Fruit fly (Drosophila melanogaster) whole organism, embryonic: ENCODE data around the gene Jupiter.

ENCODE experiments used
- Abd-B ChIP-seq: fragments of 200-800 bp; sonication (Bioruptor generic); optimal IDR thresholded peaks from 2 replicates; lab custom pipeline; 2018; ENCODE audit warnings: missing biosample characterization, mild to moderate bottlenecking, missing genetic modification characterization, moderate library complexity
- Aef1 ChIP-seq: fragments of 200-800 bp; sonication (Bioruptor generic); IDR thresholded peaks from 3 replicates; pipeline ENCODE4 v1.3.6; 2022; ENCODE audit warnings: missing biosample characterization, missing genetic modification characterization
- C15 ChIP-seq: fragments of 200-800 bp; sonication (Bioruptor generic); IDR thresholded peaks from 3 replicates; pipeline ENCODE4 v1.3.6; 2022; ENCODE audit warnings: missing biosample characterization, missing genetic modification characterization
- CG10462 ChIP-seq: fragments of 200-800 bp; sonication (Bioruptor generic); optimal IDR thresholded peaks from 2 replicates; lab custom pipeline; 2016; ENCODE audit warnings: missing biosample characterization, missing genetic modification characterization
- CG10654 ChIP-seq: fragments of 200-800 bp; sonication (Bioruptor generic); optimal IDR thresholded peaks from 2 replicates; lab custom pipeline; 2016; ENCODE audit warnings: missing biosample characterization, missing genetic modification characterization
- CG11723 ChIP-seq: fragments of 200-800 bp; sonication (Bioruptor generic); optimal IDR thresholded peaks from 2 replicates; lab custom pipeline; 2017; ENCODE audit warnings: missing biosample characterization, mild to moderate bottlenecking, missing genetic modification characterization
- CG12104 ChIP-seq: fragments of 200-800 bp; sonication (Bioruptor generic); optimal IDR thresholded peaks from 3 replicates; lab custom pipeline; 2016; ENCODE audit warnings: missing biosample characterization, missing genetic modification characterization
- CG12155 ChIP-seq: fragments of 200-800 bp; sonication (Bioruptor generic); optimal IDR thresholded peaks from 3 replicates; lab custom pipeline; 2016; ENCODE audit warnings: missing biosample characterization, missing genetic modification characterization
- CG14710 ChIP-seq: fragments of 200-800 bp; sonication (Bioruptor generic); optimal IDR thresholded peaks from 3 replicates; lab custom pipeline; 2019; ENCODE audit warnings: missing biosample characterization, mild to moderate bottlenecking, missing genetic modification characterization, moderate library complexity
- CG17912 ChIP-seq: fragments of 200-800 bp; sonication (Bioruptor generic); optimal IDR thresholded peaks from 2 replicates; lab custom pipeline; 2018; ENCODE audit warnings: missing biosample characterization, mild to moderate bottlenecking, missing genetic modification characterization
- CG18619 ChIP-seq: fragments of 200-800 bp; sonication (Bioruptor generic); optimal IDR thresholded peaks from 3 replicates; lab custom pipeline; 2017; ENCODE audit warnings: missing biosample characterization, mild to moderate bottlenecking, missing genetic modification characterization
- CG31441 ChIP-seq: fragments of 200-800 bp; sonication (Bioruptor generic); IDR thresholded peaks from 2 replicates; pipeline ENCODE4 v1.3.6; 2022; ENCODE audit warnings: missing biosample characterization, missing genetic modification characterization
- CG3281 ChIP-seq: fragments of 200-800 bp; sonication (Bioruptor generic); optimal IDR thresholded peaks from 3 replicates; lab custom pipeline; 2017; ENCODE audit warnings: missing biosample characterization, mild to moderate bottlenecking, missing genetic modification characterization
- CG34422 ChIP-seq: fragments of 200-800 bp; sonication (Bioruptor generic); IDR thresholded peaks from 3 replicates; pipeline ENCODE4 v1.3.6; 2022; ENCODE audit warnings: missing biosample characterization, missing genetic modification characterization
- CG4617 ChIP-seq: fragments of 200-800 bp; sonication (Bioruptor generic); optimal IDR thresholded peaks from 3 replicates; lab custom pipeline; 2016; ENCODE audit warnings: missing biosample characterization, missing genetic modification characterization, borderline replicate concordance
- CG4707 ChIP-seq: fragments of 200-800 bp; sonication (Bioruptor generic); optimal IDR thresholded peaks from 2 replicates; lab custom pipeline; 2018; ENCODE audit warnings: missing biosample characterization, mild to moderate bottlenecking, missing genetic modification characterization, moderate library complexity
- CG6791 ChIP-seq: fragments of 200-800 bp; sonication (Bioruptor generic); IDR thresholded peaks from 3 replicates; pipeline ENCODE4 v1.3.6; 2022; ENCODE audit warnings: missing biosample characterization, missing genetic modification characterization; ENCODE audit not compliant: partially characterized antibody
- CG7357 ChIP-seq: fragments of 200-800 bp; sonication (Bioruptor generic); IDR thresholded peaks from 3 replicates; pipeline ENCODE4 v1.3.6; 2022; ENCODE audit warnings: missing biosample characterization, missing genetic modification characterization
- CG7556 ChIP-seq: fragments of 200-800 bp; sonication (Bioruptor generic); optimal IDR thresholded peaks from 2 replicates; lab custom pipeline; 2017; ENCODE audit warnings: missing biosample characterization, mild to moderate bottlenecking, missing genetic modification characterization
- CG7928 ChIP-seq: fragments of 200-800 bp; sonication (Bioruptor generic); optimal IDR thresholded peaks from 2 replicates; lab custom pipeline; 2017; ENCODE audit warnings: missing biosample characterization, mild to moderate bottlenecking, missing genetic modification characterization
- CG7963 ChIP-seq: fragments of 200-800 bp; sonication (Bioruptor generic); IDR thresholded peaks from 3 replicates; pipeline ENCODE4 v1.3.6; 2022; ENCODE audit warnings: missing biosample characterization, missing genetic modification characterization; ENCODE audit not compliant: partially characterized antibody
- CG7987 ChIP-seq: fragments of 200-800 bp; sonication (Bioruptor generic); optimal IDR thresholded peaks from 2 replicates; lab custom pipeline; 2018; ENCODE audit warnings: missing biosample characterization, mild to moderate bottlenecking, missing genetic modification characterization, moderate library complexity
- CG8359 ChIP-seq: fragments of 200-800 bp; sonication (Bioruptor generic); optimal IDR thresholded peaks from 2 replicates; lab custom pipeline; 2017; ENCODE audit warnings: missing biosample characterization, mild to moderate bottlenecking, missing genetic modification characterization, borderline replicate concordance
- Camta ChIP-seq: fragments of 200-800 bp; sonication (Bioruptor generic); optimal IDR thresholded peaks from 2 replicates; lab custom pipeline; 2016; ENCODE audit warnings: missing biosample characterization, missing genetic modification characterization
- D19A ChIP-seq: fragments of 200-800 bp; optimal IDR thresholded peaks from 3 replicates; lab custom pipeline; 2019; ENCODE audit warnings: missing biosample characterization, mild to moderate bottlenecking, missing genetic modification characterization, moderate library complexity
- Eip74EF ChIP-seq, 2 experiments: fragments of 200-800 bp in 1 of 2; fragments of >200 bp in 1 of 2; sonication (Bioruptor generic) in 1 of 2; optimal IDR thresholded peaks; 2 replicates each; lab custom pipeline; 2017 to 2019; ENCODE audit warnings: missing biosample characterization in 2 of 2, missing genetic modification characterization in 2 of 2, mild to moderate bottlenecking in 1 of 2, moderate library complexity in 1 of 2
- Ets65A ChIP-seq: fragments of 200-800 bp; sonication (Bioruptor generic); peaks from one replicate; lab custom pipeline; 2016; ENCODE audit warnings: missing biosample characterization, missing genetic modification characterization
- Hr39 ChIP-seq: fragments of >200 bp; optimal IDR thresholded peaks from 2 replicates; lab custom pipeline; 2017
- Six4 ChIP-seq: fragments of 200-800 bp; sonication (Bioruptor generic); optimal IDR thresholded peaks from 2 replicates; lab custom pipeline; 2016; ENCODE audit warnings: missing biosample characterization, missing genetic modification characterization
- Sox102F ChIP-seq: fragments of 200-800 bp; sonication (Bioruptor generic); optimal IDR thresholded peaks from 2 replicates; lab custom pipeline; 2018; ENCODE audit warnings: missing biosample characterization, mild to moderate bottlenecking, missing genetic modification characterization, moderate library complexity
- TFAM ChIP-seq: fragments of 200-800 bp; sonication (Bioruptor generic); optimal IDR thresholded peaks from 2 replicates; lab custom pipeline; 2017; ENCODE audit warnings: missing biosample characterization, missing genetic modification characterization, inconsistent platforms
- ash1 ChIP-seq: fragments of 200-800 bp; sonication (Bioruptor generic); optimal IDR thresholded peaks from 2 replicates; lab custom pipeline; 2018; ENCODE audit warnings: missing biosample characterization, mild to moderate bottlenecking, missing genetic modification characterization
- bcd ChIP-seq: fragments of 200-800 bp; sonication (Bioruptor generic); optimal IDR thresholded peaks from 2 replicates; lab custom pipeline; 2017; ENCODE audit warnings: missing biosample characterization, mild to moderate bottlenecking, missing genetic modification characterization
- bowl ChIP-seq: fragments of 200-800 bp; sonication (Bioruptor generic); IDR thresholded peaks from 2 replicates; pipeline ENCODE4 v1.3.6; 2022; ENCODE audit warnings: missing biosample characterization, missing genetic modification characterization
- dmrt11E ChIP-seq: fragments of 200-800 bp; sonication (Bioruptor generic); optimal IDR thresholded peaks from 3 replicates; lab custom pipeline; 2018; ENCODE audit warnings: missing biosample characterization, mild to moderate bottlenecking, missing genetic modification characterization, moderate library complexity
- ewg ChIP-seq: fragments of 200-800 bp; sonication (Bioruptor generic); optimal IDR thresholded peaks from 3 replicates; lab custom pipeline; 2017; ENCODE audit warnings: mild to moderate bottlenecking, missing biosample characterization, missing genetic modification reagents, missing genetic modification characterization
- exex ChIP-seq: fragments of 200-800 bp; sonication (Bioruptor generic); optimal IDR thresholded peaks from 4 replicates; lab custom pipeline; 2018; ENCODE audit warnings: missing biosample characterization, mild to moderate bottlenecking, missing genetic modification characterization, moderate library complexity
- fd64A ChIP-seq: fragments of 200-800 bp; sonication (Bioruptor generic); optimal IDR thresholded peaks from 3 replicates; lab custom pipeline; 2018; ENCODE audit warnings: missing biosample characterization, mild to moderate bottlenecking, missing genetic modification characterization
- grn ChIP-seq: fragments of 200-800 bp; sonication (Bioruptor generic); optimal IDR thresholded peaks from 3 replicates; lab custom pipeline; 2017; ENCODE audit warnings: missing biosample characterization, missing genetic modification characterization
- mld ChIP-seq: fragments of 200-800 bp; sonication (Bioruptor generic); IDR thresholded peaks from 3 replicates; pipeline ENCODE4 v1.3.6; 2022; ENCODE audit warnings: missing biosample characterization, missing genetic modification characterization; ENCODE audit not compliant: partially characterized antibody
- odd ChIP-seq: fragments of 200-800 bp; sonication (Bioruptor generic); optimal IDR thresholded peaks from 2 replicates; lab custom pipeline; 2017; ENCODE audit warnings: missing biosample characterization, mild to moderate bottlenecking, missing genetic modification characterization
- p53 ChIP-seq: fragments of 200-800 bp; sonication (Bioruptor generic); optimal IDR thresholded peaks from 2 replicates; lab custom pipeline; 2016; ENCODE audit warnings: missing biosample characterization, missing genetic modification characterization
- pho ChIP-seq: fragments of 200-800 bp; sonication (Bioruptor generic); optimal IDR thresholded peaks from 2 replicates; lab custom pipeline; 2016; ENCODE audit warnings: missing biosample characterization, missing genetic modification characterization
- pum ChIP-seq: fragments of 200-800 bp; sonication (Bioruptor generic); optimal IDR thresholded peaks from 2 replicates; lab custom pipeline; 2016; ENCODE audit warnings: missing biosample characterization, missing genetic modification characterization
- run ChIP-seq: fragments of 200-800 bp; sonication (Bioruptor generic); optimal IDR thresholded peaks from 3 replicates; lab custom pipeline; 2018; ENCODE audit warnings: missing biosample characterization, mild to moderate bottlenecking, missing genetic modification characterization
- sc ChIP-seq, 3 experiments: fragments of >200 bp in 2 of 3; fragments of 200-800 bp in 1 of 3; sonication (Bioruptor generic) in 1 of 3; optimal IDR thresholded peaks; 2 replicates in 2 of 3; 3 replicates in 1 of 3; lab custom pipeline; 2017; ENCODE audit warnings: mild to moderate bottlenecking in 1 of 3, missing biosample characterization in 1 of 3, missing genetic modification characterization in 1 of 3, missing genetic modification reagents in 1 of 3
- sob ChIP-seq: fragments of 200-800 bp; sonication (Bioruptor generic); IDR thresholded peaks from 2 replicates; pipeline ENCODE4 v1.3.6; 2022; ENCODE audit warnings: missing biosample characterization, missing genetic modification characterization
- unc-4 ChIP-seq: fragments of 200-800 bp; sonication (Bioruptor generic); IDR thresholded peaks from 2 replicates; pipeline ENCODE4 v1.3.6; 2022; ENCODE audit warnings: missing biosample characterization, missing genetic modification characterization; ENCODE audit not compliant: partially characterized antibody
- usp ChIP-seq: fragments of >200 bp; optimal IDR thresholded peaks from 2 replicates; lab custom pipeline; 2017; ENCODE audit warnings: missing biosample characterization, missing genetic modification characterization

The Jupiter gene

DNA sequence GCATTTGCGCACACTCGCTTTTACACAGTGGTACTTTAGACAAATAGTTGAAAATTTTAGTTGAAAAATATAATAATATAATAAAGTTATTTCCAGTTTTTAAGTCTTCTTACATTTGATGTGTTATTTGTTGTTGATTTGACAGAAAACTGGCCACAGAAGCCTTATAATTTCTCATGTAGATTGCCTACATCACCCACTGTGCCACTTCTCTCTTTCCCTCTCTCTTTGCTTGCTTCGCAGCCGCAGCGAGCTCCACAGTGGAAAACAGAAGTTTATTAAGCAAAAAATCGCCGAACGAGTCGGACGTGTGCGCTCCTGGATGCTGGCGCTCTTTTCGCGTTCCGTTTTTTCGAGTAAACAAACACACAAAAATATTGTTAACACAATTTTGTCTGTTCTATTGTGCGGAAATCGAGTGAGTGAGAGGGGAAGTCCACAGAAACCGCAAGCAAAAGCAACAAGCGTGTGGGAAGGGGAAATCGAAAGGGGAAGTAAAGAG is 36.2 kb upstream of the Jupiter start, which contains the start of gene CG42327 (continued):
- TF ChIP-seq unc-4 (no peak; the same call in 1 of the 2 replicates), CG10654 (GFP tag; lab: Kevin White, UChicago) (peak; percentile 90), CG31441 (peak; percentile 98), ewg (GFP tag; lab: Kevin White, UChicago) (peak; percentile 98), CG18619 (GFP tag; lab: Kevin White, UChicago) (peak; percentile 88), mld (GFP tag; lab: Robert Waterston, UW) (no peak), CG7987 (GFP tag; lab: Kevin White, UChicago) (peak; percentile 76), D19A (tag; lab: Kevin White, UChicago) (peak; percentile 93), Camta (GFP tag; lab: Kevin White, UChicago) (peak; percentile 87), pho (GFP tag; lab: Kevin White, UChicago) (peak; percentile 77), CG7928 (GFP tag; lab: Kevin White, UChicago) (peak; percentile 51), usp (GFP tag; lab: Kevin White, UChicago) (no peak), Sox102F (peak; percentile 97), CG11723 (peak; percentile 86), Six4 (GFP tag; lab: Kevin White, UChicago) (peak; percentile 88), CG6791 (peak; percentile 48; the same call in 1 of the 3 replicates), pum (GFP tag; lab: Kevin White, UChicago) (peak; percentile 83), CG7357 (GFP tag; lab: Robert Waterston, UW) (peak; percentile 77; the same call in 2 of the 3 replicates), CG4707 (peak; percentile 100), CG12104 (GFP tag; lab: Kevin White, UChicago) (peak; percentile 79), Abd-B (GFP tag; lab: Kevin White, UChicago) (peak; percentile 86), Ets65A (GFP tag; lab: Kevin White, UChicago) (peak; percentile 89), ash1 (peak; percentile 21), CG4617 (GFP tag; lab: Kevin White, UChicago) (peak; percentile 77), odd (GFP tag; lab: Kevin White, UChicago) (peak; percentile 90), dmrt11E (tag; lab: Kevin White, UChicago) (peak; percentile 92), CG10462 (GFP tag; lab: Kevin White, UChicago) (peak; percentile 93), CG12155 (GFP tag; lab: Kevin White, UChicago) (peak; percentile 85), CG17912 (GFP tag; lab: Kevin White, UChicago) (peak; percentile 53), CG3281 (GFP tag; lab: Kevin White, UChicago) (peak; percentile 88), grn (no peak), C15 (GFP tag; lab: Robert Waterston, UW) (peak; percentile 86; the same call in 2 of the 3 replicates), CG7963 (GFP tag; lab: Robert Waterston, UW) (no peak), CG7556 (GFP tag; lab: Kevin White, UChicago) (peak; percentile 95), sob (GFP tag; lab: Robert Waterston, UW) (peak; percentile 93), Aef1 (GFP tag; lab: Robert Waterston, UW) (peak; percentile 84), CG34422 (GFP tag; lab: Robert Waterston, UW) (peak; percentile 96), CG8359 (peak; percentile 85), Eip74EF (GFP tag; optimal IDR thresholded peaks at IDR 0.05; lab: Kevin White, UChicago) (peak in 1 of 2 experiments; percentile 88), fd64A (GFP tag; lab: Kevin White, UChicago) (peak; percentile 68), sc (optimal IDR thresholded peaks at IDR 0.05; lab: Kevin White, UChicago) (no peak), sc (GFP tag; optimal IDR thresholded peaks at IDR 0.05; lab: Kevin White, UChicago) (peak; percentile 95), run (tag; lab: Kevin White, UChicago) (peak; percentile 92), TFAM (GFP tag; lab: Kevin White, UChicago) (peak; percentile 72), CG14710 (tag; lab: Kevin White, UChicago) (peak; percentile 91), Hr39 (lab: Kevin White, UChicago) (no peak), p53 (GFP tag; lab: Kevin White, UChicago) (peak; percentile 55), exex (tag; lab: Kevin White, UChicago) (peak; percentile 33), bowl (GFP tag; lab: Robert Waterston, UW) (peak; percentile 83), bcd (GFP tag; lab: Kevin White, UChicago) (peak; percentile 94)
